Fruit fly (Drosophila melanogaster): ENCODE measurements around the gene Atg2.

DNA sequence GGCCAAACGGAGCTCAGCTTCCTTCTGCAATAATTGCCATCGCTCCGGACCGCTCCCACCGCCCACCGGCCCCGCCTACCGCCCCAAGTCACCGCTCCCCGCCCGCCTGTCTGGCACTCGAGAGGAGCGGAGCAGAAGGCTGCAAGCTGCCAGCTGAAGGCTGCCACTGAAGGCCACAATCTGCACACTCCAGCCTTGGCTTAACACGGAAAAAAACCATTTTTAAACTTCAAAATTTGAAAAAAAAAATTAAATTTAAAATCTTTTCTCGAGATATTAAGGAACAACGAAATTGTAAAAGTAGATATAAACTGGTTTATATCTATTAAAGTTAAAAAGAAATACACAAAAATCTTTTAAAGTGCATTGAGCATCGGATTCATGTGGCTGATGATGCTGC is 55.8 kb downstream of the Atg2 start:
- TF ChIP-seq CG12768 (GFP tag; optimal IDR thresholded peaks at IDR 0.05) = no peak
- no peak for TF ChIP-seq toe (GFP tag; optimal IDR thresholded peaks at IDR 0.05)
- no peak for TF ChIP-seq Mnt (GFP tag; optimal IDR thresholded peaks at IDR 0.05)
- TF ChIP-seq CG11617 (GFP tag; optimal IDR thresholded peaks at IDR 0.05) = no peak
- TF ChIP-seq Clk (GFP tag; optimal IDR thresholded peaks at IDR 0.05) = no peak
- TF ChIP-seq Crg-1 (GFP tag; optimal IDR thresholded peaks at IDR 0.05) = no peak
- no peak for TF ChIP-seq ovo (GFP tag; optimal IDR thresholded peaks at IDR 0.05)
- no peak for TF ChIP-seq CG33017 (tag; optimal IDR thresholded peaks at IDR 0.05)
- no peak for TF ChIP-seq CG7101 (tag; optimal IDR thresholded peaks at IDR 0.05)
- no peak for TF ChIP-seq CG5204 (GFP tag; optimal IDR thresholded peaks at IDR 0.05)
- TF ChIP-seq CG1620 (GFP tag; optimal IDR thresholded peaks at IDR 0.05) = no peak
- TF ChIP-seq cnc (optimal IDR thresholded peaks at IDR 0.05) = no peak
- TF ChIP-seq tj (GFP tag; optimal IDR thresholded peaks at IDR 0.05) = no peak
- TF ChIP-seq CG7045 (GFP tag; optimal IDR thresholded peaks at IDR 0.05) = no peak

Measured in whole organism, adult.